Worm (Caenorhabditis elegans): Measurements from ENCODE around the gene rps-27.

DNA sequence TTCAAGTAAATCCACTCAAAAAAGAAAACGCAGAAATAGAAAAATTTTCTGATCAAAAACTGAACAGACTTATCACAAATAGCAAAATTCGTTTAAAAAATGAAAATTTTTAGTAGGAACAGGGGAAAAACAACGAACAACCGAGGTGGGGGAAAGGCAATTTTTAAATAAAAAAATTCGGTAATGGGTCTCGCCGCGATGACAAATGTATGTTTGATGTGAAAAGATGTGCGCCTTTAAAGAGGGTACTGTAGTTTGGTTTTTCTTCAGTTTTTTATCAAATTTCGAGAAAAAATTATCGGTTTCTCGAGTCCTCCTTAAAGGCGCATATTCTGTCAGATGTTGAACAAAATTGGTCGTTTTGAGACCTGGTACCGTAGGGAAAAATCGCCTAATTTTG lies 20.0 kb upstream of the rps-27 start:
- TF ChIP-seq madf-8 (GFP tag; conservative IDR thresholded peaks at IDR 0.05) (no peak), unc-130 (GFP tag; optimal IDR thresholded peaks at IDR 0.05) (no peak), egrh-3 (GFP tag; IDR thresholded peaks at IDR 0.05) (no peak), dox-1 (GFP tag; IDR thresholded peaks at IDR 0.05) (no peak)
